Worm (Caenorhabditis elegans): ENCODE measurements around the gene Y53F4B.62.

ce11 chrII:15134332-15134731 lies 3.9 kb upstream of the Y53F4B.62 start, which contains the start of gene Y53F4B.24:
- no peak for TF ChIP-seq ama-1 (optimal IDR thresholded peaks at IDR 0.05)
- TF ChIP-seq hmg-4 (GFP tag; optimal IDR thresholded peaks at IDR 0.05), result no peak
- TF ChIP-seq F13C5.2 (tag; optimal IDR thresholded peaks at IDR 0.05), result no peak
- TF ChIP-seq tbx-37 (GFP tag; conservative IDR thresholded peaks at IDR 0.05), result no peak
- no peak for TF ChIP-seq pes-1 (GFP tag; IDR thresholded peaks at IDR 0.05)
- TF ChIP-seq flt-1 (GFP tag; IDR thresholded peaks at IDR 0.05), result no peak
- no peak for TF ChIP-seq B0310.2 (tag; optimal IDR thresholded peaks at IDR 0.05)
- no peak for TF ChIP-seq hnd-1 (tag; optimal IDR thresholded peaks at IDR 0.05)
- no peak for TF ChIP-seq tbx-11 (GFP tag; IDR thresholded peaks at IDR 0.05)
- TF ChIP-seq tra-4 (tag; optimal IDR thresholded peaks at IDR 0.05), result no peak
- no peak for TF ChIP-seq hmbx-1 (tag; optimal IDR thresholded peaks at IDR 0.05)

All from whole organism, early embryonic.